Worm (Caenorhabditis elegans) whole organism, L2 larva: ENCODE measurements around the gene kin-2.

ENCODE experiments used
- C34F6.9 ChIP-seq: fragments of 150-350 bp; optimal IDR thresholded peaks from 2 replicates; lab custom pipeline; 2014; ENCODE audit warnings: missing biosample characterization, missing genetic modification characterization
- aly-2 ChIP-seq: fragments of 150-350 bp; optimal IDR thresholded peaks from 2 replicates; lab custom pipeline; 2014; ENCODE audit warnings: missing biosample characterization, missing genetic modification characterization
- ama-1 ChIP-seq: fragments of 150-350 bp; optimal IDR thresholded peaks from 2 replicates; lab custom pipeline; 2018; ENCODE audit warnings: inconsistent platforms
- blmp-1 ChIP-seq: sonication (generic microtip); optimal IDR thresholded peaks from 2 replicates; lab custom pipeline; 2017; ENCODE audit warnings: missing genetic modification characterization, mild to moderate bottlenecking, missing compliant biosample characterization, antibody characterized with exemption, moderate library complexity; ENCODE audit not compliant: insufficient read depth
- ceh-82 ChIP-seq: fragments of 150-350 bp; optimal IDR thresholded peaks from 2 replicates; lab custom pipeline; 2014; ENCODE audit warnings: missing biosample characterization, missing genetic modification characterization
- dmd-4 ChIP-seq: sonication (generic microtip); optimal IDR thresholded peaks from 2 replicates; lab custom pipeline; 2017; ENCODE audit warnings: missing biosample characterization, missing genetic modification characterization
- egl-27 ChIP-seq: sonication (generic microtip); optimal IDR thresholded peaks from 3 replicates; lab custom pipeline; 2017; ENCODE audit warnings: missing biosample characterization, missing genetic modification reagents, missing genetic modification characterization
- fos-1 ChIP-seq: fragments of 150-350 bp; optimal IDR thresholded peaks from 2 replicates; lab custom pipeline; 2014; ENCODE audit warnings: missing biosample characterization, missing genetic modification characterization
- mdl-1 ChIP-seq, 2 experiments: fragments of 150-350 bp in 1 of 2; sonication (generic microtip) in 1 of 2; optimal IDR thresholded peaks; 2 replicates each; lab custom pipeline; 2017; ENCODE audit warnings: missing biosample characterization in 2 of 2, missing genetic modification characterization in 2 of 2
- nhr-77 ChIP-seq: fragments of 150-350 bp; optimal IDR thresholded peaks from 2 replicates; lab custom pipeline; 2014; ENCODE audit warnings: missing biosample characterization, missing genetic modification characterization
- snpc-4 ChIP-seq: fragments of 150-350 bp; optimal IDR thresholded peaks from 2 replicates; lab custom pipeline; 2014; ENCODE audit warnings: missing biosample characterization, missing genetic modification characterization
- unc-62 ChIP-seq: fragments of 150-350 bp; optimal IDR thresholded peaks from 2 replicates; lab custom pipeline; 2014; ENCODE audit warnings: missing biosample characterization, missing genetic modification reagents, missing genetic modification characterization

ce11 chrX:5958815-5959214 lies 18.8 kb downstream of the kin-2 start, which contains the start of gene R07E4.1:
- TF ChIP-seq egl-27 (no peak), ama-1 (lab: Kevin White, UChicago) (no peak), aly-2 (tag; lab: Kevin White, UChicago) (no peak), nhr-77 (tag; lab: Kevin White, UChicago) (no peak), fos-1 (tag; lab: Kevin White, UChicago) (no peak), C34F6.9 (tag; lab: Kevin White, UChicago) (no peak), mdl-1 (tag; optimal IDR thresholded peaks at IDR 0.05; lab: Kevin White, UChicago) (no peak), ceh-82 (tag; lab: Kevin White, UChicago) (no peak), dmd-4 (tag; lab: Kevin White, UChicago) (no peak), unc-62 (GFP tag; lab: Kevin White, UChicago) (no peak), blmp-1 (tag; lab: Kevin White, UChicago) (no peak), snpc-4 (no peak)
